Worm (Caenorhabditis elegans) whole organism, late embryonic: Measurements from ENCODE around the gene pqn-83.

Experiments
- K09A11.1 ChIP-seq: sonication (generic microtip); optimal IDR thresholded peaks from 2 replicates; lab custom pipeline; 2017; ENCODE audit warnings: antibody characterized with exemption, mild to moderate bottlenecking, missing genetic modification characterization, missing compliant biosample characterization; ENCODE audit not compliant: insufficient read depth
- Y22D7AL.16 ChIP-seq: sonication (generic microtip); optimal IDR thresholded peaks from 2 replicates; lab custom pipeline; 2016; ENCODE audit warnings: missing genetic modification characterization, missing compliant biosample characterization
- ahr-1 ChIP-seq: sonication (generic microtip); optimal IDR thresholded peaks from 2 replicates; lab custom pipeline; 2016; ENCODE audit warnings: missing genetic modification characterization, missing compliant biosample characterization
- ceh-14 ChIP-seq: sonication (generic microtip); optimal IDR thresholded peaks from 2 replicates; lab custom pipeline; 2016; ENCODE audit warnings: missing genotype, missing genetic modification characterization, missing compliant biosample characterization
- ceh-18 ChIP-seq: sonication (generic microtip); optimal IDR thresholded peaks from 2 replicates; lab custom pipeline; 2016; ENCODE audit warnings: missing genetic modification characterization, missing compliant biosample characterization
- ceh-22 ChIP-seq: sonication (generic microtip); optimal IDR thresholded peaks from 2 replicates; lab custom pipeline; 2017; ENCODE audit warnings: missing biosample characterization, missing genetic modification characterization
- ceh-31 ChIP-seq: sonication (generic microtip); optimal IDR thresholded peaks from 2 replicates; lab custom pipeline; 2016; ENCODE audit warnings: missing genetic modification characterization, missing compliant biosample characterization
- ceh-34 ChIP-seq: sonication (generic microtip); optimal IDR thresholded peaks from 2 replicates; lab custom pipeline; 2016; ENCODE audit warnings: mild to moderate bottlenecking, missing genetic modification characterization, missing compliant biosample characterization
- ceh-45 ChIP-seq: fragments of 200-800 bp; sonication (Bioruptor generic); IDR thresholded peaks from 2 replicates; pipeline ENCODE4 v1.3.6; 2022; ENCODE audit warnings: missing genetic modification reagents, missing genetic modification characterization, missing compliant biosample characterization
- ceh-48 ChIP-seq: sonication (generic microtip); optimal IDR thresholded peaks from 2 replicates; lab custom pipeline; 2016; ENCODE audit warnings: missing genetic modification characterization, inconsistent platforms, missing compliant biosample characterization
- ceh-6 ChIP-seq: fragments of 200-800 bp; sonication (Bioruptor generic); optimal IDR thresholded peaks from 2 replicates; lab custom pipeline; 2018; ENCODE audit warnings: mild to moderate bottlenecking, missing genetic modification characterization, missing compliant biosample characterization
- che-1 ChIP-seq: sonication (generic microtip); optimal IDR thresholded peaks from 2 replicates; lab custom pipeline; 2016; ENCODE audit warnings: mild to moderate bottlenecking, missing genetic modification characterization, missing compliant biosample characterization
- dmd-4 ChIP-seq: sonication (generic microtip); optimal IDR thresholded peaks from 2 replicates; lab custom pipeline; 2016; ENCODE audit warnings: borderline replicate concordance, missing genetic modification characterization, missing compliant biosample characterization
- elt-2 ChIP-seq: sonication (generic microtip); optimal IDR thresholded peaks from 2 replicates; lab custom pipeline; 2016; ENCODE audit warnings: missing genetic modification reagents, missing genetic modification characterization, missing compliant biosample characterization
- eyg-1 ChIP-seq: sonication (generic microtip); optimal IDR thresholded peaks from 2 replicates; lab custom pipeline; 2016; ENCODE audit warnings: missing genotype, missing genetic modification characterization, missing compliant biosample characterization
- fkh-10 ChIP-seq: fragments of 150-350 bp; optimal IDR thresholded peaks from 2 replicates; lab custom pipeline; 2014; ENCODE audit warnings: missing biosample characterization, missing genetic modification reagents, missing genetic modification characterization
- hlh-13 ChIP-seq: fragments of 200-800 bp; sonication (Bioruptor generic); optimal IDR thresholded peaks from 2 replicates; lab custom pipeline; 2018; ENCODE audit warnings: mild to moderate bottlenecking, missing genetic modification characterization, missing compliant biosample characterization
- hlh-6 ChIP-seq: sonication (generic microtip); optimal IDR thresholded peaks from 2 replicates; lab custom pipeline; 2016; ENCODE audit warnings: missing genotype, missing genetic modification characterization, missing compliant biosample characterization
- hlh-8 ChIP-seq: sonication (generic microtip); optimal IDR thresholded peaks from 2 replicates; lab custom pipeline; 2016; ENCODE audit warnings: missing genotype, missing genetic modification characterization, missing compliant biosample characterization
- lim-6 ChIP-seq: sonication (generic microtip); optimal IDR thresholded peaks from 2 replicates; lab custom pipeline; 2016; ENCODE audit warnings: missing genetic modification characterization, missing compliant biosample characterization
- lin-11 ChIP-seq: fragments of 200-800 bp; sonication (Bioruptor generic); optimal IDR thresholded peaks from 2 replicates; lab custom pipeline; 2018; ENCODE audit warnings: mild to moderate bottlenecking, missing genetic modification characterization, missing compliant biosample characterization
- madf-2 ChIP-seq: sonication (generic microtip); optimal IDR thresholded peaks from 2 replicates; lab custom pipeline; 2017; ENCODE audit warnings: missing genetic modification characterization, missing compliant biosample characterization
- nfya-1 ChIP-seq: sonication (generic microtip); optimal IDR thresholded peaks from 2 replicates; lab custom pipeline; 2017; ENCODE audit warnings: missing genetic modification characterization, mild to moderate bottlenecking, missing compliant biosample characterization, antibody characterized with exemption, moderate library complexity
- nhr-11 ChIP-seq: fragments of 150-350 bp; optimal IDR thresholded peaks from 2 replicates; lab custom pipeline; 2014; ENCODE audit warnings: missing biosample characterization, missing genetic modification characterization
- npax-4 ChIP-seq: sonication (generic microtip); optimal IDR thresholded peaks from 2 replicates; lab custom pipeline; 2016; ENCODE audit warnings: missing genetic modification characterization, missing compliant biosample characterization
- odd-2 ChIP-seq: sonication (generic microtip); optimal IDR thresholded peaks from 2 replicates; lab custom pipeline; 2017; ENCODE audit warnings: antibody characterized with exemption, mild to moderate bottlenecking, missing genetic modification characterization, missing compliant biosample characterization
- pax-1 ChIP-seq: fragments of 150-350 bp; optimal IDR thresholded peaks from 2 replicates; lab custom pipeline; 2014; ENCODE audit warnings: missing biosample characterization, missing genetic modification characterization
- pha-4 ChIP-seq: fragments of 150-350 bp; optimal IDR thresholded peaks from 2 replicates; lab custom pipeline; 2018; ENCODE audit warnings: missing biosample characterization, missing genetic modification reagents, missing genetic modification characterization
- pros-1 ChIP-seq: fragments of 150-350 bp; optimal IDR thresholded peaks from 2 replicates; lab custom pipeline; 2014; ENCODE audit warnings: missing biosample characterization, missing genetic modification reagents, missing genetic modification characterization
- rnt-1 ChIP-seq: sonication (generic microtip); optimal IDR thresholded peaks from 2 replicates; lab custom pipeline; 2016; ENCODE audit warnings: missing genetic modification characterization, missing compliant biosample characterization
- sox-2 ChIP-seq: fragments of 200-800 bp; sonication (Bioruptor generic); IDR thresholded peaks from 2 replicates; pipeline ENCODE4 v1.3.6; 2022; ENCODE audit warnings: missing genetic modification reagents, missing genetic modification characterization, missing compliant biosample characterization
- sox-4 ChIP-seq: sonication (generic microtip); optimal IDR thresholded peaks from 2 replicates; lab custom pipeline; 2017; ENCODE audit warnings: mild to moderate bottlenecking, missing genetic modification characterization, inconsistent platforms, missing compliant biosample characterization
- tbx-2 ChIP-seq: sonication (generic microtip); optimal IDR thresholded peaks from 2 replicates; lab custom pipeline; 2016; ENCODE audit warnings: missing genetic modification characterization, missing compliant biosample characterization
- unc-42 ChIP-seq: sonication (generic microtip); optimal IDR thresholded peaks from 2 replicates; lab custom pipeline; 2016; ENCODE audit warnings: missing genotype, missing genetic modification characterization, missing compliant biosample characterization
- unc-86 ChIP-seq: sonication (generic microtip); optimal IDR thresholded peaks from 2 replicates; lab custom pipeline; 2016; ENCODE audit warnings: missing genetic modification characterization, missing compliant biosample characterization
- ztf-16 ChIP-seq: sonication (generic microtip); optimal IDR thresholded peaks from 2 replicates; lab custom pipeline; 2017; ENCODE audit warnings: missing genetic modification characterization, missing compliant biosample characterization

pqn-83 gene

DNA sequence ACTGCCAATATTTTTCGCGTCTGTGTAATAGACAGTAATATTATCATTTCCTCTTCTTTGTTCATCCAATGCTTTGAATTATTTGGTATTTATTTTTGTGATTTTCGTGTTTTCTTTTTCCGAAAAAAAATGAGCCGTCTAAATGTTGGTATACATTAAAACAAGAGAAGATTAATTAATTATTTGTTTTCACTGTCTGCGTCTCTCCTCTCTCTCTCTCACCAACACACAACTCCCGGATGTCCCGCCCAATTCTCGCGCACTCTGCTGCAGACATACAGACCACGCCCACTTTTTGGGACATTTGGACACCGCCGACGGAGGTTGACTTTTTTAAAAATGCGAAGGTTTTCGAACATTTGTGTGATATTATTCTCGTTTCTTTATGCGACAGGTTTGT lies 20.3 kb upstream of the pqn-83 start, which contains the start of gene zig-8 (continued):
- TF ChIP-seq odd-2 (tag; lab: Kevin White, UChicago) (no peak), ceh-22 (tag; lab: Kevin White, UChicago) (no peak), sox-2 (GFP tag; lab: Robert Waterston, UW) (no peak), ceh-6 (GFP tag; lab: Kevin White, UChicago) (no peak), pha-4 (no peak), rnt-1 (tag; lab: Kevin White, UChicago) (no peak), pax-1 (no peak), ceh-14 (tag; lab: Kevin White, UChicago) (no peak), che-1 (tag; lab: Kevin White, UChicago) (no peak)

DNA sequence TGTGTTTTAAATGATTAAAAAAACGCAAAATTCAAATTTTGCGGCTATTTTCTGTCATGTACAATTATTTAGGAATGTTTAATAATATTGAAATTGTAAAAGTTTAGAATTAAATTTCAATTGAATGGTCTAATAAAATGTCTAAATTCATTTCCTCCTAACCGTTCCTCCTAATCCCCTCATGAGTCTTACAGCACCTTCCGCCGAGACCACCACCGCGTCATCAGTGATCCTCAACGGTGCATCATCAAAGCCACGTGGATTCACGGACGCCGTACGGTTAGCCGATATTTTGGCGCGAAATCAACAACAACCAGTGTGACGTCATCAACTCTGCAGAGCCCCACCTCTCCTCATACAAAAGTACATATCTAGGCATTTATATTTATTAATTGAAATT lies 19.2 kb upstream of the pqn-83 start:
- no peak for TF ChIP-seq madf-2 (tag; lab: Kevin White, UChicago)
- TF ChIP-seq hlh-6 (tag; lab: Kevin White, UChicago), result no peak
- no peak for TF ChIP-seq pros-1 (tag; lab: Kevin White, UChicago)
- TF ChIP-seq hlh-8 (tag; lab: Kevin White, UChicago), result no peak
- no peak for TF ChIP-seq npax-4 (tag; lab: Kevin White, UChicago)
- no peak for TF ChIP-seq dmd-4 (tag; lab: Kevin White, UChicago)
- no peak for TF ChIP-seq nhr-11 (tag; lab: Kevin White, UChicago)
- TF ChIP-seq Y22D7AL.16 (tag; lab: Kevin White, UChicago), result no peak
- TF ChIP-seq ceh-34, result no peak
- no peak for TF ChIP-seq lim-6

DNA sequence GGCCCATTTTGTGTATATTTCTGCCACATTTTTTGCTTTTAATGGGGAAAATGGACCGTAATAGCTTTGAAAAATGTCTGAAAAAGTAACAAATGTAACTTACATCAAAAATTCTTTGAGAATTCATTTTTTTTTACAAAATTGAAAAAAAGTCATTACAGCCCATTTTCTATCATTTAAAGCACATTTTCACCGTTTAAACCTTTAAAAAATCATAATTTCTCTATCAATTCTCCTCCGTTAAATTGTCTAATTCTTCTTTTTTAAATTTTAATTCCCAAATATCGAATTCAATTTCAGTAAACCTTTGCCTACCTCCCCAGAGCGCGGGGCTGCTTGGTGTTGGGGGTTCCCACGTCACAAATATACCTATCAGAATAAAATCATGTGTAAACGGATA lies 8.0 kb upstream of the pqn-83 start, which contains the start of gene dhhc-8:
TSS of gene dhhc-8 (plus strand) at position 301 of the 400 bp plus-strand sequence.
- no peak for TF ChIP-seq pros-1 (tag; lab: Kevin White, UChicago)
- no peak for TF ChIP-seq nfya-1 (tag; lab: Kevin White, UChicago)
- TF ChIP-seq eyg-1 (tag; lab: Kevin White, UChicago), result no peak
- TF ChIP-seq nhr-11 (tag; lab: Kevin White, UChicago), result no peak
- TF ChIP-seq unc-86 (tag; lab: Kevin White, UChicago), result no peak
- no peak for TF ChIP-seq ceh-14 (tag; lab: Kevin White, UChicago)
- no peak for TF ChIP-seq K09A11.1 (tag; lab: Kevin White, UChicago)
- TF ChIP-seq hlh-13, result no peak
- no peak for TF ChIP-seq Y22D7AL.16 (tag; lab: Kevin White, UChicago)
- no peak for TF ChIP-seq hlh-6 (tag; lab: Kevin White, UChicago)
- TF ChIP-seq lin-11 (tag; lab: Kevin White, UChicago), result no peak
- no peak for TF ChIP-seq sox-4 (tag; lab: Kevin White, UChicago)

DNA sequence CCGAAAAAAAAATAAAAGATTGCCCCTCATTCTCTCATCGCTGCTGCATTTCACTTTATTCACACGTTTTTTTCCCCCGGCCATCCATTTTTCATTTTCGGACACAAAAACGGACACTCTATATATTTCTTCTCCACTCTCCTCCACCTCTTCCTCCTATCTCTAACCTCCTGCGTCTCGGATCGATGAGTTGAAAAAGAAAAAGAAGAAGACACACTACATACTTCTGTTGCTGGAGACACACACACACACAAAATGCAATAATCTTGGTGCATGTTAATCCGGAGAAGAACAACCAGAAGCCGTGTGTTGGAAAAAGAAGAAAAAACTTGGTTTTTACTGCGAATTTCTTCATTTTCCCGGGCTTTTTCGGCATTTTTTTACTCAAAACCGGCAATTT lies 6.7 kb upstream of the pqn-83 start:
- TF ChIP-seq ceh-45 (GFP tag; lab: Robert Waterston, UW) (no peak), ceh-14 (tag; lab: Kevin White, UChicago) (peak; percentile 30), ceh-18 (tag; lab: Kevin White, UChicago) (peak; percentile 26), pax-1 (no peak), npax-4 (tag; lab: Kevin White, UChicago) (no peak), nfya-1 (tag; lab: Kevin White, UChicago) (peak; percentile 67), ceh-48 (tag; lab: Kevin White, UChicago) (peak; percentile 37), hlh-8 (tag; lab: Kevin White, UChicago) (peak; percentile 23), ceh-31 (peak; percentile 25), lin-11 (tag; lab: Kevin White, UChicago) (peak; percentile 7), fkh-10 (GFP tag; lab: Kevin White, UChicago) (no peak), tbx-2 (tag; lab: Kevin White, UChicago) (peak; percentile 46), elt-2 (tag; lab: Kevin White, UChicago) (peak; percentile 22), unc-42 (tag; lab: Kevin White, UChicago) (peak; percentile 93), ahr-1 (no peak), ztf-16 (tag; lab: Kevin White, UChicago) (peak; percentile 16)
